Fruit fly (Drosophila melanogaster) whole organism, adult: Measurements from ENCODE around the gene Fdx2.

ENCODE experiments used
- CG33017 ChIP-seq: fragments of 200-800 bp; sonication (Bioruptor generic); optimal IDR thresholded peaks from 2 replicates; lab custom pipeline; 2018; ENCODE audit warnings: missing biosample characterization, mild to moderate bottlenecking, missing genetic modification characterization, moderate library complexity
- CG7101 ChIP-seq: fragments of 200-800 bp; sonication (Bioruptor generic); optimal IDR thresholded peaks from 2 replicates; lab custom pipeline; 2018; ENCODE audit warnings: missing biosample characterization, mild to moderate bottlenecking, missing genetic modification characterization, moderate library complexity
- Crg-1 ChIP-seq: fragments of 200-800 bp; sonication (Bioruptor generic); optimal IDR thresholded peaks from 2 replicates; lab custom pipeline; 2016; ENCODE audit warnings: missing biosample characterization, missing genetic modification characterization
- bab1 ChIP-seq: fragments of 200-800 bp; sonication (Bioruptor generic); optimal IDR thresholded peaks from 3 replicates; lab custom pipeline; 2019; ENCODE audit warnings: missing biosample characterization, mild to moderate bottlenecking, missing genetic modification characterization, moderate library complexity
- cnc ChIP-seq, 2 experiments: fragments of >200 bp; optimal IDR thresholded peaks; 2 replicates each; lab custom pipeline; 2017

- TF ChIP-seq bab1 (GFP tag; lab: Kevin White, UChicago) (peak; percentile 40), CG33017 (tag; lab: Kevin White, UChicago) (peak; percentile 42), Crg-1 (peak; percentile 25), cnc (optimal IDR thresholded peaks at IDR 0.05; lab: Kevin White, UChicago) (no peak), CG7101 (tag; lab: Kevin White, UChicago) (peak; percentile 73)
These were observed 37.9 kb upstream of the Fdx2 start, which contains the start of the genes ago and CG1265 for dm6 chr3L:4254301-4254834.
